Fruit fly (Drosophila melanogaster): ENCODE results near the gene CG3288.

The CG3288 gene

DNA sequence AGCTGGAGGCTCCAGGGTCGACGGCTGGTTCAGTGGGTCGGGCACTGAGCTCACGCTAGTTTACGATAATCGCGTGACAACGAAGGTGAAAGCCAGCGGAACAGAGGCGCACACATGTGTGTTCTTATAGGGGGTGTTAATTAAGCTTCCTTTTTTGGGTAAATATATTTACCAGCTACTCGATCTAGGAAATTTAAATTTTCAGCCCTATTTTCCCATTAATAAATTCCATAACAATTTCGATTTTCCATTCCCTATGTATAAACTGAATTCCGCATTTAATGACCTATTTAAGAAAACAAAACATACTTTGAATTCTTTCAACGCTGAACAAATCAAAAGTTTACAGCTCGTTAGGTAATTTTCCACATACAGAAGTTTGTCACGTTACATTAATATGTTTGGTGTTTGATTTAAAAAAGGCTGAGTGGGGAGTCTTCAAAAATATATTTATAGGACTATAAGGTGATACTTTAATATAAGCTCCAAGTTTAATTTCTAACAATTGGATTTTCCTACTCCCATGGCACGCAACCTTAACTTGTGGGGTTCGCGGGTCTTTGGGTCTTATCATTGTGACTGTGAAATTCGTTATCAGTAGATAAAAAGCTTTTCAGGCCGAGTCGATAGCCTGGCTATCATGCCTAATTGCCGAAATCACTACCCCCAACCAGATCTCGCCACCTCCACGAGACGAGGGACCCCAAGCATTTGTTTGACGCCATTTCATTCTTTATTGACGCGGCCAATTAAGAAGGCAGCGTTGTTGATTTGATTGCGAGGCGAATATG is 1.3 kb downstream of the CG3288 start, which contains the start of gene CG13255 (continued):
- TF ChIP-seq CG1233 (GFP tag; optimal IDR thresholded peaks at IDR 0.05) (peak; percentile 13), NK7.1 (GFP tag; optimal IDR thresholded peaks at IDR 0.05) (peak; percentile 9), NC2α (GFP tag; optimal IDR thresholded peaks at IDR 0.05) (no peak), dpn (GFP tag; optimal IDR thresholded peaks at IDR 0.05) (peak in 1 of 2 experiments; percentile 25), mld (GFP tag; IDR thresholded peaks at IDR 0.05; ENCODE audit: partially characterized antibody) (no peak), CG16863 (GFP tag; optimal IDR thresholded peaks at IDR 0.05) (no peak), tll (GFP tag; optimal IDR thresholded peaks at IDR 0.05) (no peak), Ssrp (tag; optimal IDR thresholded peaks at IDR 0.05) (peak; percentile 0), sens-2 (GFP tag; IDR thresholded peaks at IDR 0.05) (no peak), corto (GFP tag; optimal IDR thresholded peaks at IDR 0.05) (no peak), CG11560 (tag; IDR thresholded peaks at IDR 0.05) (no peak), sc (optimal IDR thresholded peaks at IDR 0.05) (no peak), sc (GFP tag; optimal IDR thresholded peaks at IDR 0.05) (no peak), lov (optimal IDR thresholded peaks at IDR 0.05) (no peak), lov (GFP tag; IDR thresholded peaks at IDR 0.05) (no peak), CG7987 (GFP tag; optimal IDR thresholded peaks at IDR 0.05) (no peak), CG16779 (GFP tag; IDR thresholded peaks at IDR 0.05) (no peak), CG17361 (GFP tag; IDR thresholded peaks at IDR 0.05) (peak; percentile 76; the same call in 2 of the 3 replicates), Hand (GFP tag; optimal IDR thresholded peaks at IDR 0.05) (peak; percentile 43), CG34422 (GFP tag; IDR thresholded peaks at IDR 0.05) (no peak), Dip3 (GFP tag; optimal IDR thresholded peaks at IDR 0.05) (peak; percentile 57), CG4854 (GFP tag; optimal IDR thresholded peaks at IDR 0.05) (no peak), Dp (GFP tag; optimal IDR thresholded peaks at IDR 0.05) (no peak), pho (GFP tag; optimal IDR thresholded peaks at IDR 0.05) (peak; percentile 53), Mad (GFP tag; optimal IDR thresholded peaks at IDR 0.05) (no peak), mam (GFP tag; optimal IDR thresholded peaks at IDR 0.05) (peak; percentile 61), CG15073 (GFP tag; optimal IDR thresholded peaks at IDR 0.05) (no peak), CG9876 (GFP tag; optimal IDR thresholded peaks at IDR 0.05) (no peak), sim (GFP tag; IDR thresholded peaks at IDR 0.05) (no peak), Xbp1 (GFP tag; optimal IDR thresholded peaks at IDR 0.05) (peak; percentile 21), Stat92E (GFP tag; optimal IDR thresholded peaks at IDR 0.05) (no peak), CG18262 (tag; optimal IDR thresholded peaks at IDR 0.05) (peak; percentile 51), CG12391 (tag; optimal IDR thresholded peaks at IDR 0.05) (peak; percentile 42), disco-r (GFP tag; optimal IDR thresholded peaks at IDR 0.05) (no peak), tio (GFP tag; optimal IDR thresholded peaks at IDR 0.05) (peak; percentile 59), row (GFP tag; IDR thresholded peaks at IDR 0.05) (peak; percentile 63), klu (GFP tag; IDR thresholded peaks at IDR 0.05) (no peak; the same call in 1 of the 2 replicates), CG9437 (GFP tag; optimal IDR thresholded peaks at IDR 0.05) (peak; percentile 23), CG4617 (GFP tag; optimal IDR thresholded peaks at IDR 0.05; ENCODE audit: borderline replicate concordance) (no peak), CG12236 (GFP tag; optimal IDR thresholded peaks at IDR 0.05) (no peak), CG7271 (tag; optimal IDR thresholded peaks at IDR 0.05) (no peak), Fer2 (tag; optimal IDR thresholded peaks at IDR 0.05) (no peak), YL-1 (GFP tag; optimal IDR thresholded peaks at IDR 0.05) (no peak), CG1832 (GFP tag; optimal IDR thresholded peaks at IDR 0.05) (no peak), CG14860 (GFP tag; IDR thresholded peaks at IDR 0.05; ENCODE audit: partially characterized antibody) (no peak), CG17912 (GFP tag; optimal IDR thresholded peaks at IDR 0.05) (no peak), CG9932 (GFP tag; IDR thresholded peaks at IDR 0.05) (peak; percentile 47; the same call in 1 of the 2 replicates), CG18599 (GFP tag; optimal IDR thresholded peaks at IDR 0.05) (peak; percentile 71), CG34376 (GFP tag; optimal IDR thresholded peaks at IDR 0.05) (no peak)
